Worm (Caenorhabditis elegans): ENCODE data around the gene mstr-2.
A peak's percentile ranks its signal among the peaks of the same experiment; 100 is the strongest.

DNA sequence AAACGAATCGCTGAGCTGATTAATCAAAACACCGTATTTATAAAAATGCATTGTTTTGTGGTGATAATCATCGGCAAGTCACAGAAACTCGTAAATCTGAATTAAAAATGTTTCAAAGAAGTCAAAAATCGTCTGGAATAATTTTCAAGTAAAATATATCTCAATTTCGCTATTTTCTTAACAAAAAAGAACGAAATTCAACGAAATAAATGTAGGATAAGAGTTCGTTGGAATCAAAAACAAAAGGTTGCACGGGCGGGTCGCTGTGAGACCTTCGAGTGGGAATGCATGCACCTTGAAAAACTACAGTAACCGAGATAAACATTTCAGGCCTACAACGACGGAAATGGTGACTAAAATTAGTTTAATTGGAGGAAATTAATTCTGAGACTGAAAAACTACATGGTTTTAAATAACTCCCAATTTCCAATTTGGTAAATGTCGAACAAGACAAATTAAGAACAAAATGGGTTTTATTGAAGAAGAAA lies 34.6 kb upstream of the mstr-2 start, which contains the start of gene C28A5.1:
- TF ChIP-seq F49E8.2 (tag; optimal IDR thresholded peaks at IDR 0.05; ENCODE audit: insufficient read depth) (peak; percentile 68), unc-62 (GFP tag; optimal IDR thresholded peaks at IDR 0.05) (no peak)
